Worm (Caenorhabditis elegans) whole organism, late embryonic: ENCODE data around the gene E04D5.4.

Source experiments
- C08G9.2 ChIP-seq: sonication (generic microtip); optimal IDR thresholded peaks from 2 replicates; lab custom pipeline; 2016; ENCODE audit warnings: mild to moderate bottlenecking, missing genetic modification characterization, moderate library complexity, missing compliant biosample characterization
- C38D4.7 ChIP-seq: fragments of 200-800 bp; sonication (Bioruptor generic); optimal IDR thresholded peaks from 2 replicates; lab custom pipeline; 2018; ENCODE audit warnings: mild to moderate bottlenecking, missing genetic modification characterization, moderate library complexity, missing compliant biosample characterization
- Y22D7AL.16 ChIP-seq: sonication (generic microtip); optimal IDR thresholded peaks from 2 replicates; lab custom pipeline; 2016; ENCODE audit warnings: missing genetic modification characterization, missing compliant biosample characterization
- ahr-1 ChIP-seq: sonication (generic microtip); optimal IDR thresholded peaks from 2 replicates; lab custom pipeline; 2016; ENCODE audit warnings: missing genetic modification characterization, missing compliant biosample characterization
- ceh-14 ChIP-seq: sonication (generic microtip); optimal IDR thresholded peaks from 2 replicates; lab custom pipeline; 2016; ENCODE audit warnings: missing genotype, missing genetic modification characterization, missing compliant biosample characterization
- ceh-22 ChIP-seq: sonication (generic microtip); optimal IDR thresholded peaks from 2 replicates; lab custom pipeline; 2017; ENCODE audit warnings: missing biosample characterization, missing genetic modification characterization
- ceh-30 ChIP-seq: fragments of 150-350 bp; optimal IDR thresholded peaks from 2 replicates; lab custom pipeline; 2014; ENCODE audit warnings: missing biosample characterization, missing genetic modification characterization
- ceh-31 ChIP-seq: sonication (generic microtip); optimal IDR thresholded peaks from 2 replicates; lab custom pipeline; 2016; ENCODE audit warnings: missing genetic modification characterization, missing compliant biosample characterization
- ceh-45 ChIP-seq: fragments of 200-800 bp; sonication (Bioruptor generic); IDR thresholded peaks from 2 replicates; pipeline ENCODE4 v1.3.6; 2022; ENCODE audit warnings: missing genetic modification reagents, missing genetic modification characterization, missing compliant biosample characterization
- ceh-48 ChIP-seq: sonication (generic microtip); optimal IDR thresholded peaks from 2 replicates; lab custom pipeline; 2016; ENCODE audit warnings: missing genetic modification characterization, inconsistent platforms, missing compliant biosample characterization
- ceh-9 ChIP-seq: sonication (generic microtip); optimal IDR thresholded peaks from 2 replicates; lab custom pipeline; 2016; ENCODE audit warnings: mild to moderate bottlenecking, missing genetic modification characterization, inconsistent platforms, missing compliant biosample characterization
- dmd-4 ChIP-seq: sonication (generic microtip); optimal IDR thresholded peaks from 2 replicates; lab custom pipeline; 2016; ENCODE audit warnings: borderline replicate concordance, missing genetic modification characterization, missing compliant biosample characterization
- dve-1 ChIP-seq: sonication (generic microtip); optimal IDR thresholded peaks from 2 replicates; lab custom pipeline; 2017; ENCODE audit warnings: antibody characterized with exemption, mild to moderate bottlenecking, missing genetic modification characterization, missing compliant biosample characterization
- elt-2 ChIP-seq: sonication (generic microtip); optimal IDR thresholded peaks from 2 replicates; lab custom pipeline; 2016; ENCODE audit warnings: missing genetic modification reagents, missing genetic modification characterization, missing compliant biosample characterization
- eyg-1 ChIP-seq: sonication (generic microtip); optimal IDR thresholded peaks from 2 replicates; lab custom pipeline; 2016; ENCODE audit warnings: missing genotype, missing genetic modification characterization, missing compliant biosample characterization
- fkh-10 ChIP-seq: fragments of 150-350 bp; optimal IDR thresholded peaks from 2 replicates; lab custom pipeline; 2014; ENCODE audit warnings: missing biosample characterization, missing genetic modification reagents, missing genetic modification characterization
- fkh-6 ChIP-seq: sonication (generic microtip); optimal IDR thresholded peaks from 2 replicates; lab custom pipeline; 2016; ENCODE audit warnings: missing genetic modification characterization, missing compliant biosample characterization
- gmeb-2 ChIP-seq: sonication (generic microtip); optimal IDR thresholded peaks from 2 replicates; lab custom pipeline; 2016; ENCODE audit warnings: missing genetic modification characterization, inconsistent platforms, missing compliant biosample characterization
- hlh-13 ChIP-seq: fragments of 200-800 bp; sonication (Bioruptor generic); optimal IDR thresholded peaks from 2 replicates; lab custom pipeline; 2018; ENCODE audit warnings: mild to moderate bottlenecking, missing genetic modification characterization, missing compliant biosample characterization
- hlh-30 ChIP-seq: sonication (generic microtip); optimal IDR thresholded peaks from 2 replicates; lab custom pipeline; 2017; ENCODE audit warnings: antibody characterized with exemption, missing genetic modification characterization, missing compliant biosample characterization; ENCODE audit not compliant: insufficient read depth
- madf-2 ChIP-seq: sonication (generic microtip); optimal IDR thresholded peaks from 2 replicates; lab custom pipeline; 2017; ENCODE audit warnings: missing genetic modification characterization, missing compliant biosample characterization
- nfya-1 ChIP-seq: sonication (generic microtip); optimal IDR thresholded peaks from 2 replicates; lab custom pipeline; 2017; ENCODE audit warnings: missing genetic modification characterization, mild to moderate bottlenecking, missing compliant biosample characterization, antibody characterized with exemption, moderate library complexity
- odd-2 ChIP-seq: sonication (generic microtip); optimal IDR thresholded peaks from 2 replicates; lab custom pipeline; 2017; ENCODE audit warnings: antibody characterized with exemption, mild to moderate bottlenecking, missing genetic modification characterization, missing compliant biosample characterization
- pat-9 ChIP-seq: fragments of 200-800 bp; sonication (Bioruptor generic); optimal IDR thresholded peaks from 2 replicates; lab custom pipeline; 2018; ENCODE audit warnings: mild to moderate bottlenecking, missing genetic modification characterization, moderate library complexity, missing compliant biosample characterization
- ref-2 ChIP-seq: sonication (generic microtip); optimal IDR thresholded peaks from 2 replicates; lab custom pipeline; 2016; ENCODE audit warnings: missing genetic modification characterization, missing compliant biosample characterization
- rnt-1 ChIP-seq: sonication (generic microtip); optimal IDR thresholded peaks from 2 replicates; lab custom pipeline; 2016; ENCODE audit warnings: missing genetic modification characterization, missing compliant biosample characterization
- sox-4 ChIP-seq: sonication (generic microtip); optimal IDR thresholded peaks from 2 replicates; lab custom pipeline; 2017; ENCODE audit warnings: mild to moderate bottlenecking, missing genetic modification characterization, inconsistent platforms, missing compliant biosample characterization
- syd-9 ChIP-seq: sonication (generic microtip); optimal IDR thresholded peaks from 2 replicates; lab custom pipeline; 2016; ENCODE audit warnings: mild to moderate bottlenecking, missing genetic modification characterization, moderate library complexity, missing compliant biosample characterization
- tbx-2 ChIP-seq: sonication (generic microtip); optimal IDR thresholded peaks from 2 replicates; lab custom pipeline; 2016; ENCODE audit warnings: missing genetic modification characterization, missing compliant biosample characterization
- tbx-7 ChIP-seq: sonication (generic microtip); optimal IDR thresholded peaks from 2 replicates; lab custom pipeline; 2016; ENCODE audit warnings: missing genotype, missing genetic modification characterization, missing compliant biosample characterization
- ttx-3 ChIP-seq: sonication (generic microtip); optimal IDR thresholded peaks from 2 replicates; lab custom pipeline; 2016; ENCODE audit warnings: missing genetic modification reagents, missing genetic modification characterization, missing compliant biosample characterization
- unc-3 ChIP-seq, 2 experiments: fragments of 200-800 bp in 1 of 2; sonication (Bioruptor generic) in 1 of 2; sonication (generic microtip) in 1 of 2; conservative IDR thresholded peaks in 1 of 2; optimal IDR thresholded peaks in 1 of 2; 2 replicates each; pipeline versions ENCODE4 v1.3.6 to Lab custom; 2016 to 2022; ENCODE audit warnings: missing compliant biosample characterization in 2 of 2, missing genetic modification characterization in 2 of 2, missing genetic modification reagents in 1 of 2
- unc-42 ChIP-seq: sonication (generic microtip); optimal IDR thresholded peaks from 2 replicates; lab custom pipeline; 2016; ENCODE audit warnings: missing genotype, missing genetic modification characterization, missing compliant biosample characterization

E04D5.4 gene

ce11 chrII:10396578-10396977 lies 43.5 kb upstream of the E04D5.4 start, which contains the start of gene T09F3.5:
Gene T09F3.5, plus strand, starts transcription at chrII:10396878.
- no peak for TF ChIP-seq ceh-45
- no peak for TF ChIP-seq ceh-14 (tag; lab: Kevin White, UChicago)
- no peak for TF ChIP-seq dve-1 (tag; lab: Kevin White, UChicago)
- no peak for TF ChIP-seq ref-2 (tag; lab: Kevin White, UChicago)
- no peak for TF ChIP-seq eyg-1 (tag; lab: Kevin White, UChicago)
- no peak for TF ChIP-seq rnt-1
- no peak for TF ChIP-seq pat-9 (tag; lab: Kevin White, UChicago)
- TF ChIP-seq C38D4.7: no peak
- TF ChIP-seq dmd-4 (tag; lab: Kevin White, UChicago): no peak

ce11 chrII:10402991-10403390 lies 37.1 kb upstream of the E04D5.4 start:
- TF ChIP-seq ceh-22 (tag; lab: Kevin White, UChicago) (no peak), elt-2 (tag; lab: Kevin White, UChicago) (peak; percentile 67)
- TF ChIP-seq, all 69 proteins: peak for 1

- no peak for TF ChIP-seq ceh-30 (tag; lab: Kevin White, UChicago)
- TF ChIP-seq tbx-7: no peak
- TF ChIP-seq pat-9 (tag; lab: Kevin White, UChicago): no peak
- no peak for TF ChIP-seq Y22D7AL.16 (tag; lab: Kevin White, UChicago)
Observed at ce11 chrII:10410989-10411388, 29.1 kb upstream of the E04D5.4 start, which contains the start of gene E04D5.5. Gene E04D5.5, plus strand, starts transcription at chrII:10411289.

ce11 chrII:10416332-10416863 lies 23.7 kb upstream of the E04D5.4 start, which contains the start of gene eif-2A:
Gene eif-2A, plus strand, starts transcription at chrII:10416800.
- peak; percentile 41 for TF ChIP-seq unc-42 (tag; lab: Kevin White, UChicago)
- TF ChIP-seq hlh-30 (tag; lab: Kevin White, UChicago): peak; percentile 38
- no peak for TF ChIP-seq tbx-7

ce11 chrII:10421941-10422340 lies 18.1 kb upstream of the E04D5.4 start, which contains the start of gene frpr-21:
Gene frpr-21, minus strand, starts transcription at chrII:10422041.
- TF ChIP-seq odd-2 (tag; lab: Kevin White, UChicago) (no peak), fkh-6 (no peak), nfya-1 (no peak), ceh-45 (no peak), tbx-2 (tag; lab: Kevin White, UChicago) (no peak), ahr-1 (tag; lab: Kevin White, UChicago) (no peak), sox-4 (tag; lab: Kevin White, UChicago) (no peak), ceh-9 (tag; lab: Kevin White, UChicago) (no peak), hlh-30 (tag; lab: Kevin White, UChicago) (no peak), ceh-48 (tag; lab: Kevin White, UChicago) (no peak), hlh-13 (GFP tag; lab: Kevin White, UChicago) (no peak), madf-2 (tag; lab: Kevin White, UChicago) (no peak), ttx-3 (tag; lab: Kevin White, UChicago) (no peak), tbx-7 (no peak), ceh-22 (tag; lab: Kevin White, UChicago) (no peak), syd-9 (tag; lab: Kevin White, UChicago) (no peak), fkh-10 (GFP tag; lab: Kevin White, UChicago) (no peak)

ce11 chrII:10435836-10436235 lies 4.2 kb upstream of the E04D5.4 start, which contains the start of gene cut-4:
Gene cut-4, plus strand, starts transcription at chrII:10436136.
- TF ChIP-seq unc-3 (GFP tag; conservative IDR thresholded peaks at IDR 0.05; lab: Robert Waterston, UW) (no peak), unc-3 (tag; optimal IDR thresholded peaks at IDR 0.05; lab: Kevin White, UChicago) (no peak), ceh-31 (tag; lab: Kevin White, UChicago) (no peak), ttx-3 (tag; lab: Kevin White, UChicago) (no peak), gmeb-2 (tag; lab: Kevin White, UChicago) (no peak), C08G9.2 (tag; lab: Kevin White, UChicago) (no peak), pat-9 (tag; lab: Kevin White, UChicago) (no peak)
